Fruit fly (Drosophila melanogaster): ENCODE measurements around the gene Crz.

dm6 chr3R:14291431-14291830, 23.2 kb upstream of the Crz start:
- no peak for TF ChIP-seq ttk (optimal IDR thresholded peaks at IDR 0.05)
- no peak for TF ChIP-seq Myc (optimal IDR thresholded peaks at IDR 0.05)
- TF ChIP-seq h (optimal IDR thresholded peaks at IDR 0.05), result no peak
- no peak for TF ChIP-seq Sin3A (optimal IDR thresholded peaks at IDR 0.05)
- no peak for TF ChIP-seq psq (optimal IDR thresholded peaks at IDR 0.05)
- TF ChIP-seq insv (optimal IDR thresholded peaks at IDR 0.05), result no peak
